Fruit fly (Drosophila melanogaster): ENCODE results near the gene CG43739.

Gene CG43739

DNA sequence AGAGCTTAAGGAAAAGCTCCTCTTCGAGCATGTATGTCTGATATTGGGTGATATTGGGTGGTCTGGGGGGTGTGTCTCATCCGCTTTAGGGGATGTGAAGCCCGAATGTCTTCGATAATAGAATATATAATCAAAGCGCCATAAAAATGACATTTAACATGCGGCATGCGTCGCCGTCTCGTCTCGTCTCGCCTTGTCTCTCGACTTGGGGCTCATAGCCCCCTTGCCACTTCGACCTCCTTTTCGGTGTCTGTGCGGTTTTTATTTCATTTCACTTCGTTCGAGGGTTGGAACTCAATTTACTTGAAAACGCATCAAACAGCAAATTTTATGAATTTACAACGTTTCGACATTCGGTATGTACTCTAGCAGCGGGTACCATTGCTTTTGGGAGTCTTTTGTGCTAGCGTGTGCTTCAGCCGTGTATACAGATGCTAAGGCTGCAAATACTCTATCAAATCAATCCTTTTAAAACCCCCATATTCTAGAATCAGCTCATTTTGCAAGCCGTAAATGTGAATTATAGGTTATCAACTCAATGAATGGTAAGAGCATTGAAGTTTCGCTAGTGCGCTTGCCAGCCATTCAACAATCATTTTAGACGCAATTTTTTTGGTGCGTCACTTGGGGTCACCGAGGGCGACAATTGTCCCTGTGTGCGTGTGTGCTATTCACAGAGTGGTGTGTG is 31.8 kb upstream of the CG43739 start (continued):
- TF ChIP-seq Oaz (GFP tag; IDR thresholded peaks at IDR 0.05) (peak; percentile 45), CG3838 (GFP tag; optimal IDR thresholded peaks at IDR 0.05) (no peak), B-H2 (GFP tag; optimal IDR thresholded peaks at IDR 0.05) (no peak), ara (GFP tag; IDR thresholded peaks at IDR 0.05) (no peak), caup (GFP tag; optimal IDR thresholded peaks at IDR 0.05; ENCODE audit: severe bottlenecking) (peak; percentile 27), CG12236 (GFP tag; optimal IDR thresholded peaks at IDR 0.05) (no peak), CG11504 (tag; optimal IDR thresholded peaks at IDR 0.05) (peak; percentile 75), CG15514 (GFP tag; optimal IDR thresholded peaks at IDR 0.05) (no peak), Sox100B (GFP tag; optimal IDR thresholded peaks at IDR 0.05) (peak; percentile 21), CG7372 (GFP tag; IDR thresholded peaks at IDR 0.05) (0 out of 2 replicates have a peak, but pooled peaks have one; percentile 23), CG5245 (GFP tag; optimal IDR thresholded peaks at IDR 0.05) (no peak), Sry-β (GFP tag; optimal IDR thresholded peaks at IDR 0.05) (no peak), CG17385 (GFP tag; optimal IDR thresholded peaks at IDR 0.05) (peak; percentile 37), fd64A (GFP tag; optimal IDR thresholded peaks at IDR 0.05) (no peak), CoRest (tag; optimal IDR thresholded peaks at IDR 0.05) (peak; percentile 71), prd (optimal IDR thresholded peaks at IDR 0.05) (no peak), prd (GFP tag; IDR thresholded peaks at IDR 0.05) (peak; percentile 53; the same call in 1 of the 3 replicates), CG13624 (GFP tag; optimal IDR thresholded peaks at IDR 0.05) (peak; percentile 56), CG12942 (GFP tag; optimal IDR thresholded peaks at IDR 0.05) (no peak), Sox102F (GFP tag; optimal IDR thresholded peaks at IDR 0.05) (peak; percentile 70), abd-A (tag; optimal IDR thresholded peaks at IDR 0.05) (peak; percentile 64), usp (GFP tag; optimal IDR thresholded peaks at IDR 0.05) (no peak), Mrtf (GFP tag; IDR thresholded peaks at IDR 0.05) (peak; percentile 55; the same call in 1 of the 3 replicates), Hr3 (GFP tag; optimal IDR thresholded peaks at IDR 0.05) (peak; percentile 38), CG3407 (GFP tag; optimal IDR thresholded peaks at IDR 0.05) (no peak), TFAM (GFP tag; optimal IDR thresholded peaks at IDR 0.05) (no peak), CG2678 (tag; optimal IDR thresholded peaks at IDR 0.05) (peak; percentile 37), CG31441 (GFP tag; IDR thresholded peaks at IDR 0.05) (no peak), MTF-1 (GFP tag; optimal IDR thresholded peaks at IDR 0.05; ENCODE audit: borderline replicate concordance) (no peak), Antp (GFP tag; optimal IDR thresholded peaks at IDR 0.05) (peak; percentile 35), CG31365 (tag; optimal IDR thresholded peaks at IDR 0.05) (no peak), grn (GFP tag; optimal IDR thresholded peaks at IDR 0.05) (no peak), CG14050 (GFP tag; IDR thresholded peaks at IDR 0.05) (peak; percentile 47; the same call in 2 of the 3 replicates), kni (GFP tag; optimal IDR thresholded peaks at IDR 0.05) (no peak), pho (GFP tag; optimal IDR thresholded peaks at IDR 0.05) (peak; percentile 29), Poxn (GFP tag; IDR thresholded peaks at IDR 0.05) (no peak), Rx (GFP tag; IDR thresholded peaks at IDR 0.05) (no peak), CG4617 (GFP tag; optimal IDR thresholded peaks at IDR 0.05; ENCODE audit: borderline replicate concordance) (peak; percentile 0), Mad (GFP tag; optimal IDR thresholded peaks at IDR 0.05) (peak; percentile 15), HHEX (GFP tag; optimal IDR thresholded peaks at IDR 0.05) (peak; percentile 25), nau (GFP tag; optimal IDR thresholded peaks at IDR 0.05) (no peak), CG6175 (GFP tag; IDR thresholded peaks at IDR 0.05) (no peak), zen (tag; optimal IDR thresholded peaks at IDR 0.05) (no peak), ems (GFP tag; optimal IDR thresholded peaks at IDR 0.05) (peak; percentile 44), vvl (GFP tag; IDR thresholded peaks at IDR 0.05) (peak; percentile 55), HLH4C (GFP tag; IDR thresholded peaks at IDR 0.05; ENCODE audit: partially characterized antibody) (no peak), CG11085 (GFP tag; IDR thresholded peaks at IDR 0.05) (no peak), sima (GFP tag; optimal IDR thresholded peaks at IDR 0.05) (no peak), pb (GFP tag; optimal IDR thresholded peaks at IDR 0.05) (no peak), pfk (GFP tag; optimal IDR thresholded peaks at IDR 0.05) (no peak)
